Worm (Caenorhabditis elegans): ENCODE data around the gene F40G9.15.

- TF ChIP-seq him-1 (tag; optimal IDR thresholded peaks at IDR 0.05) (no peak), W03F9.2 (tag; optimal IDR thresholded peaks at IDR 0.05) (no peak), dao-5 (tag; optimal IDR thresholded peaks at IDR 0.05) (no peak)
Observed at ce11 chrIII:189280-189679, 7.1 kb downstream of the F40G9.15 start.

Data from whole organism, L4/young adult.